Worm (Caenorhabditis elegans) whole organism, L1 larva: ENCODE measurements around the gene srh-222.

Source experiments
- ceh-82 ChIP-seq, 3 experiments: fragments of 150-350 bp in 1 of 3; sonication (generic microtip) in 2 of 3; optimal IDR thresholded peaks; 2 replicates each; lab custom pipeline; 2014 to 2017; ENCODE audit warnings: missing biosample characterization in 3 of 3, missing genetic modification characterization in 3 of 3
- ces-1 ChIP-seq: fragments of 150-350 bp; optimal IDR thresholded peaks from 2 replicates; lab custom pipeline; 2014; ENCODE audit warnings: missing biosample characterization, missing genetic modification reagents, missing genetic modification characterization
- isw-1 ChIP-seq: fragments of 200-800 bp; sonication (Bioruptor generic); IDR thresholded peaks from 2 replicates; pipeline ENCODE4 v1.3.6; 2022; ENCODE audit warnings: missing genetic modification characterization, missing compliant biosample characterization
- lin-15B ChIP-seq: fragments of 150-350 bp; sonication (generic microtip); optimal IDR thresholded peaks from 3 replicates; lab custom pipeline; 2014; ENCODE audit warnings: missing biosample characterization, missing genetic modification characterization
- lin-35 ChIP-seq, 2 experiments: fragments of 150-350 bp; optimal IDR thresholded peaks; 2 replicates each; lab custom pipeline; 2014; ENCODE audit warnings: missing biosample characterization in 2 of 2, missing genetic modification characterization in 2 of 2, missing genetic modification reagents in 2 of 2
- lir-3 ChIP-seq: sonication (generic microtip); optimal IDR thresholded peaks from 2 replicates; lab custom pipeline; 2016; ENCODE audit warnings: mild to moderate bottlenecking, missing genetic modification characterization, moderate library complexity, missing compliant biosample characterization; ENCODE audit not compliant: poor library complexity
- tbx-2 ChIP-seq: sonication (generic microtip); optimal IDR thresholded peaks from 2 replicates; lab custom pipeline; 2016; ENCODE audit warnings: missing genetic modification characterization, missing compliant biosample characterization
- ztf-11 ChIP-seq, 2 experiments: sonication (generic microtip); optimal IDR thresholded peaks; 2 replicates each; lab custom pipeline; 2016 to 2017; ENCODE audit warnings: missing genetic modification characterization in 2 of 2, missing biosample characterization in 1 of 2, missing compliant biosample characterization in 1 of 2

DNA sequence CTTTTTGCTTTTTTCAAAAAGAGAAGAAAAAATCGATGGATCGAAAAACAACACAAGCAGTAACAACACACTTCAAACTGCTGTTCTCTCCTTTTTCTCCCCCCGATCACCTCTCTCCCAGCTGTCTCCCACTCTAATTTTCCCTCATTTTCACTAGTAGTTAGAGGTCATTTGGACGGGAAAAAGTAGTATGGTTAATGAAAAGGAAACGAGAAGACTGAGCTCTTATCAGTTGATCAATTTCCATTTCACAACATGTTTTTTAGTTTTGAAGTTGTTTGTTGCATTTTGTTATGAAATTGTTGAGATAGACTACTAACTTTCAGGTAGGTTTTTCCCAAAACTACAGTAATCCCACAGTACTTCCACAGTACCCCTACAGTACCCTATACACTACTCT, 28.8 kb downstream of the srh-222 start:
- TF ChIP-seq isw-1 (GFP tag; lab: Robert Waterston, UW) (no peak), lin-15B (tag; lab: Kevin White, UChicago) (no peak), lin-35 (GFP tag; optimal IDR thresholded peaks at IDR 0.05; lab: Kevin White, UChicago) (no peak), tbx-2 (tag; lab: Kevin White, UChicago) (no peak), ces-1 (GFP tag; lab: Kevin White, UChicago) (no peak), ztf-11 (tag; optimal IDR thresholded peaks at IDR 0.05; lab: Kevin White, UChicago) (no peak), ceh-82 (tag; optimal IDR thresholded peaks at IDR 0.05; lab: Kevin White, UChicago) (no peak), lir-3 (tag; lab: Kevin White, UChicago) (no peak)
